Fruit fly (Drosophila melanogaster) whole organism, adult: ENCODE results near the gene Apl.

Experiments
- CG14711 ChIP-seq: fragments of 200-800 bp; sonication (Bioruptor generic); optimal IDR thresholded peaks from 2 replicates; lab custom pipeline; 2018; ENCODE audit warnings: missing biosample characterization, mild to moderate bottlenecking, missing genetic modification characterization, moderate library complexity
- CG1620 ChIP-seq: fragments of 200-800 bp; sonication (Bioruptor generic); optimal IDR thresholded peaks from 2 replicates; lab custom pipeline; 2016; ENCODE audit warnings: missing biosample characterization, missing genetic modification characterization
- CG7045 ChIP-seq: fragments of 200-800 bp; sonication (Bioruptor generic); optimal IDR thresholded peaks from 2 replicates; lab custom pipeline; 2017; ENCODE audit warnings: missing biosample characterization, mild to moderate bottlenecking, missing genetic modification characterization
- CG7101 ChIP-seq: fragments of 200-800 bp; sonication (Bioruptor generic); optimal IDR thresholded peaks from 2 replicates; lab custom pipeline; 2018; ENCODE audit warnings: missing biosample characterization, mild to moderate bottlenecking, missing genetic modification characterization, moderate library complexity
- Clk ChIP-seq: fragments of 200-800 bp; sonication (Bioruptor generic); optimal IDR thresholded peaks from 2 replicates; lab custom pipeline; 2017; ENCODE audit warnings: missing biosample characterization, missing genetic modification characterization
- Crg-1 ChIP-seq: fragments of 200-800 bp; sonication (Bioruptor generic); optimal IDR thresholded peaks from 2 replicates; lab custom pipeline; 2016; ENCODE audit warnings: missing biosample characterization, missing genetic modification characterization
- Mnt ChIP-seq: fragments of 200-800 bp; sonication (Bioruptor generic); optimal IDR thresholded peaks from 2 replicates; lab custom pipeline; 2016; ENCODE audit warnings: missing biosample characterization, mild to moderate bottlenecking, missing genetic modification characterization
- bab1 ChIP-seq: fragments of 200-800 bp; sonication (Bioruptor generic); optimal IDR thresholded peaks from 3 replicates; lab custom pipeline; 2019; ENCODE audit warnings: missing biosample characterization, mild to moderate bottlenecking, missing genetic modification characterization, moderate library complexity
- cic ChIP-seq: fragments of 200-800 bp; sonication (Bioruptor generic); optimal IDR thresholded peaks from 2 replicates; lab custom pipeline; 2017; ENCODE audit warnings: missing biosample characterization, mild to moderate bottlenecking, missing genetic modification characterization, moderate library complexity
- kay ChIP-seq: fragments of 200-800 bp; sonication (Bioruptor generic); peaks from one replicate; lab custom pipeline; 2016; ENCODE audit warnings: missing biosample characterization, missing genetic modification characterization, borderline replicate concordance
- ovo ChIP-seq: fragments of 200-800 bp; sonication (Bioruptor generic); optimal IDR thresholded peaks from 2 replicates; lab custom pipeline; 2016; ENCODE audit warnings: missing biosample characterization, missing genetic modification characterization
- tj ChIP-seq: fragments of 200-800 bp; sonication (Bioruptor generic); optimal IDR thresholded peaks from 3 replicates; lab custom pipeline; 2017; ENCODE audit warnings: missing biosample characterization, mild to moderate bottlenecking, missing genetic modification characterization, moderate library complexity

DNA sequence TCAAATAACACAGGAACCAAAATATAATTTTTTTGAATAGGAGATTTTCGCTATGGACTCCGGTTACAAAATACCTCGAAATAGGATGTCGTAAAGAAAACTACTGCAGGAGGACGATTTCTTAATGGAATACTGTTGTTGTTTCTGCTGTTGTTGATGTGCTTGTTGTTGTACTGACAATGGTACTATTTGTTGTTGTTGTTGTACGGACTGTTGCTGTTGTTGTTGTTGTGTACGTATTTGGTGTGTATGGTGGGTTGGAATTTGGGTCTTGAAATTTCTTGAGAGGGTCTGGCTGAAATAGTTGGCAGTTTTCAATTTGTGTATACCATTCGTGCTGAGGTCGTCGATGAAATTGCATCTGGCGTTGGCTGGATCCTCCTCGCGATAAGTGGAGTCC is 31.2 kb downstream of the Apl start:
- TF ChIP-seq CG1620 (GFP tag; lab: Kevin White, UChicago) (no peak), bab1 (GFP tag; lab: Kevin White, UChicago) (no peak), cic (GFP tag; lab: Kevin White, UChicago) (no peak), ovo (GFP tag; lab: Kevin White, UChicago) (no peak), Crg-1 (no peak), CG7101 (no peak), Mnt (GFP tag; lab: Kevin White, UChicago) (no peak), Clk (GFP tag; lab: Kevin White, UChicago) (no peak), tj (GFP tag; lab: Kevin White, UChicago) (no peak), CG14711 (tag; lab: Kevin White, UChicago) (no peak), kay (no peak), CG7045 (GFP tag; lab: Kevin White, UChicago) (no peak)
